Worm (Caenorhabditis elegans) whole organism, midembryonic: ENCODE measurements around the gene F15H10.8.
A peak's percentile ranks its signal among the peaks of the same experiment; 100 is the strongest.

Experiments used
- T22C8.4 ChIP-seq: fragments of 200-800 bp; sonication (Bioruptor generic); IDR thresholded peaks from 2 replicates; pipeline ENCODE4 v1.3.6; 2022; ENCODE audit warnings: missing genetic modification characterization, missing compliant biosample characterization
- cog-1 ChIP-seq: sonication (generic microtip); optimal IDR thresholded peaks from 2 replicates; lab custom pipeline; 2016; ENCODE audit warnings: missing genetic modification characterization, missing compliant biosample characterization
- flt-1 ChIP-seq: fragments of 200-800 bp; sonication (Bioruptor generic); IDR thresholded peaks from 2 replicates; pipeline ENCODE4 v1.3.6; 2022; ENCODE audit warnings: missing genetic modification characterization, missing compliant biosample characterization
- klf-2 ChIP-seq: fragments of 200-800 bp; sonication (Bioruptor generic); conservative IDR thresholded peaks from 2 replicates; pipeline ENCODE4 v1.3.6; 2022; ENCODE audit warnings: missing genetic modification reagents, missing genetic modification characterization, missing compliant biosample characterization
- med-1 ChIP-seq: sonication (generic microtip); optimal IDR thresholded peaks from 2 replicates; lab custom pipeline; 2017; ENCODE audit warnings: missing genetic modification characterization, mild to moderate bottlenecking, missing compliant biosample characterization, antibody characterized with exemption, missing genetic modification reagents; ENCODE audit not compliant: insufficient read depth
- ref-1 ChIP-seq: fragments of 200-800 bp; sonication (Bioruptor generic); conservative IDR thresholded peaks from 2 replicates; pipeline ENCODE4 v1.3.6; 2022; ENCODE audit warnings: missing genetic modification reagents, missing genetic modification characterization, missing compliant biosample characterization
- tab-1 ChIP-seq: fragments of 200-800 bp; sonication (Bioruptor generic); IDR thresholded peaks from 2 replicates; pipeline ENCODE4 v1.3.6; 2022; ENCODE audit warnings: missing genetic modification characterization, missing compliant biosample characterization
- ztf-23 ChIP-seq: fragments of 200-800 bp; sonication (Bioruptor generic); IDR thresholded peaks from 2 replicates; pipeline ENCODE4 v1.3.6; 2022; ENCODE audit warnings: missing genetic modification reagents, missing genetic modification characterization, missing compliant biosample characterization
- ztf-29 ChIP-seq: fragments of 200-800 bp; sonication (Bioruptor generic); IDR thresholded peaks from 2 replicates; pipeline ENCODE4 v1.3.6; 2022; ENCODE audit warnings: missing genetic modification reagents, missing genetic modification characterization, missing compliant biosample characterization

Gene F15H10.8

ce11 chrV:10379761-10380160 is 22.9 kb downstream of the F15H10.8 start:
- TF ChIP-seq ztf-29 (GFP tag; lab: Robert Waterston, UW) (no peak), flt-1 (GFP tag; lab: Robert Waterston, UW) (no peak)

DNA sequence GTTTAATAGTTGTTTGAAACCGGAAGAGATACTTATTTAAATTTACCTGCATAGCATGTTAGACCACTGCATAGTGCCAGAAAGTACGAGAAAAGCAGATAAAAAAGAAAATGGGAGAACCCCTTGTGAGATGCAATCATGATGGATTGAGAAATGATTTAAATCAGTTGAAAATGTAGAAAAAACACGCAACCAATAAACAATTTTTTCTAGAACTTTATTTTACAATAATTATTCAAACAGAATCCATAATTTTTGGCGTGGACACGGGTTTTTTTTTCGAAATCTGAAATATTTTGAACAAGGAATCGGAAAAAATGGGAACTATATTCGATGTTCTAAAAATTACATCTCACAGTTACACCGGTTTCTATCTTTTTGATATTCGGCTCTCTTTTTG is 23.4 kb downstream of the F15H10.8 start, which contains the start of gene AC3.12:
TSS of gene AC3.12 (minus strand) at position 101 of the 400 bp plus-strand sequence.
- no peak for TF ChIP-seq ref-1
- no peak for TF ChIP-seq flt-1 (GFP tag; lab: Robert Waterston, UW)
- TF ChIP-seq klf-2 (GFP tag; lab: Robert Waterston, UW), result no peak
- no peak for TF ChIP-seq ztf-29 (GFP tag; lab: Robert Waterston, UW)
- TF ChIP-seq med-1 (GFP tag; lab: Kevin White, UChicago), result no peak
- no peak for TF ChIP-seq ztf-23 (GFP tag; lab: Robert Waterston, UW)
- no peak for TF ChIP-seq tab-1 (GFP tag; lab: Robert Waterston, UW)
- TF ChIP-seq cog-1, result no peak
- no peak for TF ChIP-seq T22C8.4 (GFP tag; lab: Robert Waterston, UW)

DNA sequence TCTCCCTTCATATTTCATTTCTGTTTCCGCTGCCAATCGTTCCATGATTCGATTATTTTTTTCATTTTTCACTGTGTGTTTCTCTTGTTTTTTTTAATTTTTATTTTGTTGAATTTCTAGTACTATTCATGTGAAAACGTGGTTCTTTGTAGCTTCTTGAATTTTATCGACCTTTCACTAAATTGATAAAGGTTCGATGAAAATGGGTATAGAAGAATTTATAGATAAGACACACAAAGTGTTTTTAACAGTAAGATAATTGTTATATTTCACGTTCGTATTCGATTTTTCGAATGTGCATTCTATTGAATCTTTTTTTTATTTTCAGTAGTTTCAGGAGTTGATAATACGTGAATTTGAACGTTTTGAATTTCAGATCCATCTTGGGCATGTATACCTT is 30.8 kb downstream of the F15H10.8 start, which contains the start of gene ugt-49:
TSS of gene ugt-49 (plus strand) at position 371 of the 400 bp plus-strand sequence.
- TF ChIP-seq flt-1 (GFP tag; lab: Robert Waterston, UW) (no peak), tab-1 (GFP tag; lab: Robert Waterston, UW) (no peak), med-1 (GFP tag; lab: Kevin White, UChicago) (no peak), ztf-23 (GFP tag; lab: Robert Waterston, UW) (no peak), cog-1 (no peak), ref-1 (no peak), T22C8.4 (GFP tag; lab: Robert Waterston, UW) (no peak), klf-2 (GFP tag; lab: Robert Waterston, UW) (no peak), ztf-29 (GFP tag; lab: Robert Waterston, UW) (no peak)

DNA sequence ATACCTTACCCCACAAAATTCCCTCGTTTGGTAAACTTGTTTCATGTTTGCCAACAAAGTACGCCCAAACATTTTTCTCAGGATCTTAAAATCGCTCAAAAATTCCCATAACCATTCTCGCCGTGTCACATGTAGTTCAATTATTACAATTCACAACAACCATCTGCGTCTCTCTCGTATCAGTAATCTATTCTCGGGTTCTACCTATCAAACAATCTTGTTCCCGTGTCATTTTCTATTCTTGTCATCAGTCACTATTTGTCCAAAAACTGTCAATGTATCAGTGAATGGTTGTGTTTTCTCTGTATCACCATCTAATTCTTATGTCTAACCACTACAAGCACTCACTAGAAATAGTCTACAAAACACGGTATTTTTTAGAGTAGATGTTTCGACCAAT is 31.5 kb downstream of the F15H10.8 start:
- TF ChIP-seq ztf-29 (GFP tag; lab: Robert Waterston, UW) (no peak), T22C8.4 (GFP tag; lab: Robert Waterston, UW) (no peak), ztf-23 (GFP tag; lab: Robert Waterston, UW) (no peak), ref-1 (no peak), tab-1 (GFP tag; lab: Robert Waterston, UW) (no peak), cog-1 (no peak), med-1 (GFP tag; lab: Kevin White, UChicago) (no peak), flt-1 (GFP tag; lab: Robert Waterston, UW) (no peak), klf-2 (GFP tag; lab: Robert Waterston, UW) (no peak)

ce11 chrV:10368256-10368655 is 34.4 kb downstream of the F15H10.8 start, which contains the start of gene sri-20:
Gene sri-20, plus strand, starts transcription at chrV:10368556.
- no peak for TF ChIP-seq T22C8.4 (GFP tag; lab: Robert Waterston, UW)

ce11 chrV:10363834-10364233 is 38.9 kb downstream of the F15H10.8 start:
- no peak for TF ChIP-seq T22C8.4 (GFP tag; lab: Robert Waterston, UW)
- TF ChIP-seq med-1 (GFP tag; lab: Kevin White, UChicago), result no peak

DNA sequence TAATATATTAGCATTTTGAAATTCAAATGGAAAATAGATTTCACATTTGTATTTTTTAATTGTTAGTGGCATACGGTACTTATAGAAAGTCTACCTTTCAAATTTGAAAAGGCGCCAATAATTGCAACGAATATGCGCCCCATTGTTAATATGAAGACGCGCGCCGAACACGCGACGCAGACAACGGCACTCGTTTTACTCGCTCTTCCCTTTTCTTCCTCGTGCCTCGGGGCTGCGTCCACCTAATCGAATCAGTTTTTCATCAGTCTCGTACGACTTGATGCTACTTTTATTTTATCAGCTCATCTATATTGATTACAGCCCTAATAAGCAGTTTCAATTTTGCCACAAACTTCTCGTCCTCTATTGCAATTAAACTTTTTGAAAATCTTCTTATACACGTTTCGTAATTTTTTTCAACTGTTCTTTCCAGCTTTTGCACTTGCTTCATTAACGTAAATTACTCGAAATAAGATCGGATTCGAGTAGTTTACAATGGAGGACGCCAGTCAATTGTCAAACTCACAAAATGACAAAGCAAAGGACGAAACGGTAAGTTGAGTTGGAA is 40.8 kb downstream of the F15H10.8 start, which contains the start of gene cash-1:
TSS of gene cash-1 (plus strand) at position 432 of the 568 bp plus-strand sequence.
- TF ChIP-seq ztf-23 (GFP tag; lab: Robert Waterston, UW) (0 out of 2 replicates have a peak, but pooled peaks have one; percentile 18), T22C8.4 (GFP tag; lab: Robert Waterston, UW) (no peak), klf-2 (GFP tag; lab: Robert Waterston, UW) (no peak)

ce11 chrV:10360186-10360585 is 42.5 kb downstream of the F15H10.8 start:
- TF ChIP-seq ztf-29 (GFP tag; lab: Robert Waterston, UW) (no peak), flt-1 (GFP tag; lab: Robert Waterston, UW) (no peak), cog-1 (no peak), tab-1 (GFP tag; lab: Robert Waterston, UW) (no peak), med-1 (GFP tag; lab: Kevin White, UChicago) (no peak), klf-2 (GFP tag; lab: Robert Waterston, UW) (no peak), ref-1 (no peak), ztf-23 (GFP tag; lab: Robert Waterston, UW) (no peak), T22C8.4 (GFP tag; lab: Robert Waterston, UW) (no peak)

- no peak for TF ChIP-seq T22C8.4 (GFP tag; lab: Robert Waterston, UW)
- no peak for TF ChIP-seq ztf-23 (GFP tag; lab: Robert Waterston, UW)
- no peak for TF ChIP-seq klf-2 (GFP tag; lab: Robert Waterston, UW)
- TF ChIP-seq ref-1, result no peak
- no peak for TF ChIP-seq med-1 (GFP tag; lab: Kevin White, UChicago)
- no peak for TF ChIP-seq ztf-29 (GFP tag; lab: Robert Waterston, UW)
- TF ChIP-seq cog-1, result no peak
- no peak for TF ChIP-seq tab-1 (GFP tag; lab: Robert Waterston, UW)
- TF ChIP-seq flt-1 (GFP tag; lab: Robert Waterston, UW), result no peak
Observed at ce11 chrV:10358238-10358637, 44.5 kb downstream of the F15H10.8 start, which contains the start of gene ttll-15. Gene ttll-15, plus strand, starts transcription at chrV:10358538.

DNA sequence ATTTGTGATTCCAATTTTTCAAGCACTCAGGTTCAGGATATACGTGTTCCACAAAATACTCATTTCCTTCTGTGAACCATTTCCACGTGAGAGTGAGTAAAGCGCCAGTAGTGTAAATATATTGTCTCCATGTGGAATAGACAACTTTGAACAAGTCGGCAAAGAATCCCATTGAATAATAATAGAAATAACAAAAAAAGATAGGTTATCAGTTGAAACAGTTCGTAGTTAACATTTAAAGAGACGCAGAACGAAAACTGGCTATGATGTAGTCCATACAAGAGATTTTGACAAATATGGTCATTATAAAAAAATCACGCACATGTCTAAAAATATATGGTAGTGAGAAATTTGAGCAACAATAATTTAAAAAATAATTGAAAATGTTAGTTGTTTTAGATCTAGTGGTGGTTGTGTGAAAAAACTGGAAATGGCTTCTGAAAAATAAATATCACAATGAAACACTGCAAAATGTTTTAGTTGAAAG is 45.2 kb downstream of the F15H10.8 start, which contains the start of gene ceeh-2:
TSS of gene ceeh-2 (minus strand) at position 437 of the 487 bp plus-strand sequence.
- no peak for TF ChIP-seq flt-1 (GFP tag; lab: Robert Waterston, UW)
- TF ChIP-seq ref-1, result no peak
- no peak for TF ChIP-seq tab-1 (GFP tag; lab: Robert Waterston, UW)
